Worm (Caenorhabditis elegans) whole organism, L1 larva: ENCODE results near the gene C40H5.2.

Source experiments
- C04F5.9 ChIP-seq: sonication (generic microtip); optimal IDR thresholded peaks from 2 replicates; lab custom pipeline; 2016; ENCODE audit warnings: missing genetic modification characterization, missing compliant biosample characterization
- C16A3.4 ChIP-seq: fragments of 150-350 bp; optimal IDR thresholded peaks from 2 replicates; lab custom pipeline; 2014; ENCODE audit warnings: missing biosample characterization, missing genetic modification characterization
- F16B12.6 ChIP-seq: fragments of 150-350 bp; optimal IDR thresholded peaks from 2 replicates; lab custom pipeline; 2014; ENCODE audit warnings: missing biosample characterization, missing genetic modification characterization
- Y116A8C.19 ChIP-seq: sonication (generic microtip); optimal IDR thresholded peaks from 2 replicates; lab custom pipeline; 2016; ENCODE audit warnings: missing compliant biosample characterization, missing genetic modification characterization, borderline replicate concordance
- aha-1 ChIP-seq: fragments of 150-350 bp; optimal IDR thresholded peaks from 2 replicates; lab custom pipeline; 2014; ENCODE audit warnings: missing biosample characterization, missing genetic modification characterization
- aly-2 ChIP-seq: fragments of 150-350 bp; optimal IDR thresholded peaks from 2 replicates; lab custom pipeline; 2014; ENCODE audit warnings: missing biosample characterization, missing genetic modification characterization
- ceh-82 ChIP-seq, 3 experiments: fragments of 150-350 bp in 1 of 3; sonication (generic microtip) in 2 of 3; optimal IDR thresholded peaks; 2 replicates each; lab custom pipeline; 2014 to 2017; ENCODE audit warnings: missing biosample characterization in 3 of 3, missing genetic modification characterization in 3 of 3
- ces-1 ChIP-seq: fragments of 150-350 bp; optimal IDR thresholded peaks from 2 replicates; lab custom pipeline; 2014; ENCODE audit warnings: missing biosample characterization, missing genetic modification reagents, missing genetic modification characterization
- dsc-1 ChIP-seq: sonication (generic microtip); optimal IDR thresholded peaks from 2 replicates; lab custom pipeline; 2016; ENCODE audit warnings: mild to moderate bottlenecking, missing genetic modification characterization, missing compliant biosample characterization
- efl-1 ChIP-seq, 4 experiments: fragments of 150-350 bp; optimal IDR thresholded peaks in 3 of 4; peaks in 1 of 4; 1 replicate in 1 of 4; 2 replicates in 3 of 4; lab custom pipeline; 2014; ENCODE audit warnings: missing biosample characterization in 2 of 4, missing genetic modification characterization in 2 of 4, missing genetic modification reagents in 2 of 4
- egl-13 ChIP-seq: sonication (generic microtip); optimal IDR thresholded peaks from 2 replicates; lab custom pipeline; 2016; ENCODE audit warnings: missing genotype, missing genetic modification reagents, missing genetic modification characterization, missing compliant biosample characterization
- elt-2 ChIP-seq: sonication (generic microtip); optimal IDR thresholded peaks from 2 replicates; lab custom pipeline; 2016; ENCODE audit warnings: missing genetic modification characterization, mild to moderate bottlenecking, inconsistent platforms, missing compliant biosample characterization, missing genetic modification reagents
- fkh-10 ChIP-seq: sonication (generic microtip); optimal IDR thresholded peaks from 2 replicates; lab custom pipeline; 2017; ENCODE audit warnings: missing biosample characterization, missing genetic modification reagents, missing genetic modification characterization
- fkh-4 ChIP-seq: sonication (generic microtip); optimal IDR thresholded peaks from 2 replicates; lab custom pipeline; 2016; ENCODE audit warnings: missing compliant biosample characterization, missing genetic modification characterization, borderline replicate concordance
- fkh-8 ChIP-seq: sonication (generic microtip); optimal IDR thresholded peaks from 2 replicates; lab custom pipeline; 2016; ENCODE audit warnings: mild to moderate bottlenecking, missing genetic modification characterization, missing compliant biosample characterization
- hlh-4 ChIP-seq: sonication (generic microtip); optimal IDR thresholded peaks from 2 replicates; lab custom pipeline; 2016; ENCODE audit warnings: mild to moderate bottlenecking, missing genetic modification characterization, missing compliant biosample characterization
- irx-1 ChIP-seq: sonication (generic microtip); optimal IDR thresholded peaks from 2 replicates; lab custom pipeline; 2016; ENCODE audit warnings: missing genetic modification characterization, missing compliant biosample characterization
- isw-1 ChIP-seq: fragments of 200-800 bp; sonication (Bioruptor generic); IDR thresholded peaks from 2 replicates; pipeline ENCODE4 v1.3.6; 2022; ENCODE audit warnings: missing genetic modification characterization, missing compliant biosample characterization
- jun-1 ChIP-seq: fragments of 150-350 bp; optimal IDR thresholded peaks from 2 replicates; lab custom pipeline; 2014; ENCODE audit warnings: missing biosample characterization, missing genetic modification reagents, missing genetic modification characterization
- lin-14 ChIP-seq: fragments of 200-800 bp; sonication (Bioruptor generic); optimal IDR thresholded peaks from 2 replicates; lab custom pipeline; 2018; ENCODE audit warnings: mild to moderate bottlenecking, missing genetic modification characterization, moderate library complexity, missing compliant biosample characterization
- lin-39 ChIP-seq: fragments of 150-350 bp; optimal IDR thresholded peaks from 2 replicates; lab custom pipeline; 2014; ENCODE audit warnings: missing biosample characterization, missing genetic modification reagents, missing genetic modification characterization
- lsy-2 ChIP-seq, 2 experiments: fragments of 150-350 bp; optimal IDR thresholded peaks; 2 replicates each; lab custom pipeline; 2014; ENCODE audit warnings: missing biosample characterization in 2 of 2, missing genetic modification characterization in 2 of 2
- mdl-1 ChIP-seq, 2 experiments: fragments of 150-350 bp; optimal IDR thresholded peaks; 2 replicates each; lab custom pipeline; 2014 to 2017; ENCODE audit warnings: missing biosample characterization in 2 of 2, missing genetic modification characterization in 2 of 2, inconsistent platforms in 1 of 2
- mef-2 ChIP-seq: fragments of 150-350 bp; optimal IDR thresholded peaks from 2 replicates; lab custom pipeline; 2014; ENCODE audit warnings: missing biosample characterization, missing genetic modification characterization
- nhr-19 ChIP-seq: fragments of 200-800 bp; sonication (Bioruptor generic); conservative IDR thresholded peaks from 2 replicates; pipeline ENCODE4 v1.3.6; 2022; ENCODE audit warnings: missing genetic modification characterization, missing compliant biosample characterization
- nhr-20 ChIP-seq: sonication (generic microtip); optimal IDR thresholded peaks from 2 replicates; lab custom pipeline; 2016; ENCODE audit warnings: mild to moderate bottlenecking, missing genetic modification characterization, missing compliant biosample characterization
- nhr-237 ChIP-seq: fragments of 150-350 bp; optimal IDR thresholded peaks from 2 replicates; lab custom pipeline; 2014; ENCODE audit warnings: missing biosample characterization, missing genetic modification characterization
- nhr-71 ChIP-seq: sonication (generic microtip); optimal IDR thresholded peaks from 2 replicates; lab custom pipeline; 2016; ENCODE audit warnings: mild to moderate bottlenecking, missing genetic modification characterization, moderate library complexity, missing compliant biosample characterization
- nhr-77 ChIP-seq: fragments of 150-350 bp; optimal IDR thresholded peaks from 2 replicates; lab custom pipeline; 2014; ENCODE audit warnings: missing biosample characterization, missing genetic modification characterization
- nhr-84 ChIP-seq: sonication (generic microtip); optimal IDR thresholded peaks from 2 replicates; lab custom pipeline; 2017; ENCODE audit warnings: missing biosample characterization, missing genetic modification characterization
- nhr-90 ChIP-seq: sonication (generic microtip); optimal IDR thresholded peaks from 2 replicates; lab custom pipeline; 2016; ENCODE audit warnings: mild to moderate bottlenecking, missing genetic modification characterization, missing compliant biosample characterization; ENCODE audit not compliant: poor library complexity
- pag-3 ChIP-seq: sonication (generic microtip); optimal IDR thresholded peaks from 2 replicates; lab custom pipeline; 2017; ENCODE audit warnings: missing genetic modification characterization, mild to moderate bottlenecking, missing compliant biosample characterization, antibody characterized with exemption, borderline replicate concordance; ENCODE audit not compliant: insufficient read depth
- pqm-1 ChIP-seq: sonication (generic microtip); optimal IDR thresholded peaks from 3 replicates; lab custom pipeline; 2017; ENCODE audit warnings: missing biosample characterization, missing genetic modification characterization
- snpc-4 ChIP-seq: fragments of 150-350 bp; optimal IDR thresholded peaks from 2 replicates; lab custom pipeline; 2014; ENCODE audit warnings: missing biosample characterization, missing genetic modification characterization
- snu-23 ChIP-seq: sonication (generic microtip); optimal IDR thresholded peaks from 2 replicates; lab custom pipeline; 2016; ENCODE audit warnings: missing genetic modification characterization, missing compliant biosample characterization
- sox-4 ChIP-seq: sonication (generic microtip); optimal IDR thresholded peaks from 2 replicates; lab custom pipeline; 2016; ENCODE audit warnings: missing genetic modification characterization, missing compliant biosample characterization
- sup-37 ChIP-seq: fragments of 200-800 bp; sonication (Bioruptor generic); optimal IDR thresholded peaks from 2 replicates; lab custom pipeline; 2018; ENCODE audit warnings: mild to moderate bottlenecking, missing genetic modification characterization, missing compliant biosample characterization
- swsn-7 ChIP-seq: sonication (generic microtip); optimal IDR thresholded peaks from 2 replicates; lab custom pipeline; 2016; ENCODE audit warnings: missing genetic modification characterization, missing compliant biosample characterization
- tlp-1 ChIP-seq: fragments of 150-350 bp; optimal IDR thresholded peaks from 2 replicates; lab custom pipeline; 2014; ENCODE audit warnings: missing biosample characterization, missing genetic modification characterization
- unc-30 ChIP-seq: sonication (generic microtip); optimal IDR thresholded peaks from 2 replicates; lab custom pipeline; 2017; ENCODE audit warnings: missing biosample characterization, missing genetic modification characterization
- unc-86 ChIP-seq: sonication (generic microtip); optimal IDR thresholded peaks from 2 replicates; lab custom pipeline; 2016; ENCODE audit warnings: missing genetic modification characterization, missing compliant biosample characterization
- unc-98 ChIP-seq: fragments of 200-800 bp; sonication (Bioruptor generic); IDR thresholded peaks from 2 replicates; pipeline ENCODE4 v1.3.6; 2022; ENCODE audit warnings: missing genetic modification characterization, missing compliant biosample characterization
- vab-15 ChIP-seq: sonication (generic microtip); optimal IDR thresholded peaks from 2 replicates; lab custom pipeline; 2017; ENCODE audit warnings: missing genotype, mild to moderate bottlenecking, missing genetic modification characterization, missing compliant biosample characterization
- zag-1 ChIP-seq: fragments of 150-350 bp; optimal IDR thresholded peaks from 2 replicates; lab custom pipeline; 2014; ENCODE audit warnings: missing biosample characterization, missing genetic modification characterization
- zip-4 ChIP-seq: fragments of 200-800 bp; sonication (Bioruptor generic); optimal IDR thresholded peaks from 2 replicates; lab custom pipeline; 2018; ENCODE audit warnings: mild to moderate bottlenecking, missing genetic modification characterization, moderate library complexity, missing compliant biosample characterization

C40H5.2 gene

ce11 chrX:11743723-11744122, 2.2 kb upstream of the C40H5.2 start:
- TF ChIP-seq zip-4 (no peak), aly-2 (no peak), sup-37 (GFP tag; lab: Kevin White, UChicago) (no peak), lin-14 (GFP tag; lab: Kevin White, UChicago) (peak; percentile 28), tlp-1 (tag; lab: Kevin White, UChicago) (no peak), nhr-84 (no peak), unc-86 (no peak), vab-15 (no peak), fkh-10 (GFP tag; lab: Kevin White, UChicago) (no peak), mef-2 (tag; lab: Kevin White, UChicago) (no peak), zag-1 (tag; lab: Kevin White, UChicago) (no peak), ces-1 (GFP tag; lab: Kevin White, UChicago) (peak; percentile 1)

ce11 chrX:11752289-11752688, 6.4 kb downstream of the C40H5.2 start:
- TF ChIP-seq snu-23 (GFP tag; lab: Kevin White, UChicago) (no peak), mdl-1 (tag; optimal IDR thresholded peaks at IDR 0.05; lab: Kevin White, UChicago) (no peak), nhr-84 (no peak), fkh-10 (GFP tag; lab: Kevin White, UChicago) (no peak), isw-1 (GFP tag; lab: Robert Waterston, UW) (no peak), pag-3 (tag; lab: Kevin White, UChicago) (no peak), lin-39 (no peak), C04F5.9 (tag; lab: Kevin White, UChicago) (no peak), pqm-1 (tag; lab: Kevin White, UChicago) (no peak), hlh-4 (no peak)

ce11 chrX:11753155-11753554, 7.3 kb downstream of the C40H5.2 start:
- TF ChIP-seq nhr-237 (tag; lab: Kevin White, UChicago) (no peak), efl-1 (optimal IDR thresholded peaks at IDR 0.05; lab: Kevin White, UChicago) (no peak), efl-1 (GFP tag; optimal IDR thresholded peaks at IDR 0.05 in 1 of 2; lab: Kevin White, UChicago) (peak in 1 of 2 experiments; percentile 42), dsc-1 (tag; lab: Kevin White, UChicago) (peak; percentile 93), aha-1 (tag; lab: Kevin White, UChicago) (no peak), isw-1 (GFP tag; lab: Robert Waterston, UW) (no peak), fkh-4 (peak; percentile 65), unc-98 (GFP tag; lab: Robert Waterston, UW) (no peak), snpc-4 (tag; lab: Kevin White, UChicago) (no peak)

- TF ChIP-seq lin-39 (no peak), fkh-8 (tag; lab: Kevin White, UChicago) (peak; percentile 68), lsy-2 (tag; optimal IDR thresholded peaks at IDR 0.05; lab: Kevin White, UChicago) (peak; percentile 51 to 56), isw-1 (GFP tag; lab: Robert Waterston, UW) (peak; percentile 28; the same call in 1 of the 2 replicates), fkh-4 (no peak), swsn-7 (peak; percentile 69), nhr-90 (tag; lab: Kevin White, UChicago) (peak; percentile 69), jun-1 (tag; lab: Kevin White, UChicago) (peak; percentile 65), sox-4 (tag; lab: Kevin White, UChicago) (peak; percentile 11), nhr-20 (tag; lab: Kevin White, UChicago) (peak; percentile 72), F16B12.6 (no peak), unc-98 (GFP tag; lab: Robert Waterston, UW) (no peak), irx-1 (peak; percentile 7), nhr-77 (tag; lab: Kevin White, UChicago) (peak; percentile 51), egl-13 (tag; lab: Kevin White, UChicago) (peak; percentile 63), Y116A8C.19 (no peak), dsc-1 (tag; lab: Kevin White, UChicago) (peak; percentile 77), lin-14 (GFP tag; lab: Kevin White, UChicago) (peak; percentile 75), ceh-82 (tag; optimal IDR thresholded peaks at IDR 0.05; lab: Kevin White, UChicago) (peak; percentile 27 to 69 (median 61)), fkh-10 (GFP tag; lab: Kevin White, UChicago) (peak; percentile 14), efl-1 (optimal IDR thresholded peaks at IDR 0.05; lab: Kevin White, UChicago) (peak in 1 of 2 experiments; percentile 17), efl-1 (GFP tag; optimal IDR thresholded peaks at IDR 0.05 in 1 of 2; lab: Kevin White, UChicago) (peak in 1 of 2 experiments; percentile 80), zag-1 (tag; lab: Kevin White, UChicago) (no peak), mdl-1 (tag; optimal IDR thresholded peaks at IDR 0.05; lab: Kevin White, UChicago) (peak in 1 of 2 experiments; percentile 59), nhr-71 (tag; lab: Kevin White, UChicago) (peak; percentile 77), aly-2 (no peak), nhr-19 (peak; percentile 60), C16A3.4 (tag; lab: Kevin White, UChicago) (peak; percentile 65), unc-30 (tag; lab: Kevin White, UChicago) (no peak), elt-2 (peak; percentile 42), nhr-84 (no peak)
These were observed 11.8 kb downstream of the C40H5.2 start for ce11 chrX:11757666-11758065.
